Fruit fly (Drosophila melanogaster): ENCODE results near the gene CG6051.

CG6051 gene

dm6 chr3R:27181074-27181473, 30.2 kb upstream of the CG6051 start:
- no peak for TF ChIP-seq N (GFP tag; optimal IDR thresholded peaks at IDR 0.05)
- TF ChIP-seq usp (GFP tag; optimal IDR thresholded peaks at IDR 0.05), result no peak
- no peak for TF ChIP-seq GATAd (GFP tag; optimal IDR thresholded peaks at IDR 0.05)
- no peak for TF ChIP-seq HLH106 (tag; optimal IDR thresholded peaks at IDR 0.05)
- TF ChIP-seq CG32264 (GFP tag; optimal IDR thresholded peaks at IDR 0.05), result no peak
- no peak for TF ChIP-seq fru (GFP tag; optimal IDR thresholded peaks at IDR 0.05)
- no peak for TF ChIP-seq OdsH (GFP tag; optimal IDR thresholded peaks at IDR 0.05)
- TF ChIP-seq Hr78 (GFP tag; optimal IDR thresholded peaks at IDR 0.05), result no peak
- no peak for TF ChIP-seq dmrt93B (GFP tag; optimal IDR thresholded peaks at IDR 0.05)

dm6 chr3R:27178546-27179375, 27.9 kb upstream of the CG6051 start:
- no peak for TF ChIP-seq CrebA (GFP tag; optimal IDR thresholded peaks at IDR 0.05; ENCODE audit: borderline replicate concordance)
- no peak for TF ChIP-seq Rel (GFP tag; optimal IDR thresholded peaks at IDR 0.05)
- no peak for TF ChIP-seq Rel (tag; optimal IDR thresholded peaks at IDR 0.05)
- no peak for TF ChIP-seq Hr83 (GFP tag; optimal IDR thresholded peaks at IDR 0.05; ENCODE audit: poor library complexity, severe bottlenecking)
- TF ChIP-seq foxo (GFP tag; optimal IDR thresholded peaks at IDR 0.05), result no peak
- TF ChIP-seq tai (GFP tag; optimal IDR thresholded peaks at IDR 0.05), result no peak
- no peak for TF ChIP-seq GATAd (GFP tag; optimal IDR thresholded peaks at IDR 0.05)
- no peak for TF ChIP-seq Vsx2 (GFP tag; optimal IDR thresholded peaks at IDR 0.05; ENCODE audit: partially characterized antibody)
- no peak for TF ChIP-seq Abd-B (GFP tag; optimal IDR thresholded peaks at IDR 0.05)

dm6 chr3R:27177567-27177966, 26.7 kb upstream of the CG6051 start:
- TF ChIP-seq Hnf4 (GFP tag; optimal IDR thresholded peaks at IDR 0.05) (peak; percentile 29), psq (GFP tag; optimal IDR thresholded peaks at IDR 0.05) (peak; percentile 35), rgr (GFP tag; optimal IDR thresholded peaks at IDR 0.05) (peak; percentile 47), pan (optimal IDR thresholded peaks at IDR 0.05) (no peak), dsf (GFP tag; optimal IDR thresholded peaks at IDR 0.05; ENCODE audit: borderline replicate concordance) (no peak), sv (GFP tag; optimal IDR thresholded peaks at IDR 0.05) (no peak), foxo (GFP tag; optimal IDR thresholded peaks at IDR 0.05) (peak in 1 of 2 experiments; percentile 60), Myc (optimal IDR thresholded peaks at IDR 0.05) (no peak), fru (GFP tag; optimal IDR thresholded peaks at IDR 0.05) (peak; percentile 29), ey (GFP tag; optimal IDR thresholded peaks at IDR 0.05) (peak; percentile 1), OdsH (GFP tag; optimal IDR thresholded peaks at IDR 0.05) (peak; percentile 41), sage (GFP tag; optimal IDR thresholded peaks at IDR 0.05) (no peak), N (GFP tag; optimal IDR thresholded peaks at IDR 0.05) (no peak), Sp1 (GFP tag; optimal IDR thresholded peaks at IDR 0.05) (peak; percentile 61), HLH106 (tag; optimal IDR thresholded peaks at IDR 0.05) (peak; percentile 59), h (GFP tag; optimal IDR thresholded peaks at IDR 0.05) (peak; percentile 36), dl (GFP tag; optimal IDR thresholded peaks at IDR 0.05; ENCODE audit: insufficient read depth in 1 of 2, partially characterized antibody in 2 of 2) (no peak), brk (GFP tag; optimal IDR thresholded peaks at IDR 0.05) (peak; percentile 2)

dm6 chr3R:27175710-27176109, 24.8 kb upstream of the CG6051 start:
- TF ChIP-seq HLH106 (tag; optimal IDR thresholded peaks at IDR 0.05) (peak; percentile 8), dmrt93B (GFP tag; optimal IDR thresholded peaks at IDR 0.05) (peak; percentile 17), foxo (GFP tag; optimal IDR thresholded peaks at IDR 0.05) (peak in 1 of 2 experiments; percentile 15), psq (GFP tag; optimal IDR thresholded peaks at IDR 0.05) (no peak), Dif (GFP tag; optimal IDR thresholded peaks at IDR 0.05; ENCODE audit: partially characterized antibody) (no peak)

- peak; percentile 69 for TF ChIP-seq rgr (GFP tag; optimal IDR thresholded peaks at IDR 0.05)
- no peak for TF ChIP-seq Abd-B (GFP tag; optimal IDR thresholded peaks at IDR 0.05)
- TF ChIP-seq psq (GFP tag; optimal IDR thresholded peaks at IDR 0.05), result peak; percentile 59
- TF ChIP-seq dmrt93B (GFP tag; optimal IDR thresholded peaks at IDR 0.05), result peak; percentile 64
- TF ChIP-seq CrebA (GFP tag; optimal IDR thresholded peaks at IDR 0.05; ENCODE audit: borderline replicate concordance), result peak; percentile 45
- TF ChIP-seq woc (GFP tag; optimal IDR thresholded peaks at IDR 0.05), result peak; percentile 72
- peak; percentile 79 for TF ChIP-seq fru (GFP tag; optimal IDR thresholded peaks at IDR 0.05)
- peak; percentile 75 for TF ChIP-seq OdsH (GFP tag; optimal IDR thresholded peaks at IDR 0.05)
- TF ChIP-seq h (GFP tag; optimal IDR thresholded peaks at IDR 0.05), result peak; percentile 66
- TF ChIP-seq Sp1 (GFP tag; optimal IDR thresholded peaks at IDR 0.05), result peak; percentile 72
- no peak for TF ChIP-seq Mio (GFP tag; optimal IDR thresholded peaks at IDR 0.05)
- TF ChIP-seq CG32264 (GFP tag; optimal IDR thresholded peaks at IDR 0.05), result peak; percentile 57
- peak; percentile 72 for TF ChIP-seq HLH106 (tag; optimal IDR thresholded peaks at IDR 0.05)
- peak; percentile 38 for TF ChIP-seq CG9705 (GFP tag; optimal IDR thresholded peaks at IDR 0.05)
- TF ChIP-seq tai (GFP tag; optimal IDR thresholded peaks at IDR 0.05), result no peak
- peak; percentile 68 for TF ChIP-seq sage (GFP tag; optimal IDR thresholded peaks at IDR 0.05)
- TF ChIP-seq ey (GFP tag; optimal IDR thresholded peaks at IDR 0.05), result peak; percentile 75
- no peak for TF ChIP-seq lola (GFP tag; optimal IDR thresholded peaks at IDR 0.05)
- TF ChIP-seq brk (GFP tag; optimal IDR thresholded peaks at IDR 0.05), result peak; percentile 46
- TF ChIP-seq foxo (GFP tag; optimal IDR thresholded peaks at IDR 0.05), result peak in 1 of 2 experiments; percentile 80
- TF ChIP-seq Hnf4 (GFP tag; optimal IDR thresholded peaks at IDR 0.05), result peak; percentile 50
- peak; percentile 56 for TF ChIP-seq Jra (GFP tag; optimal IDR thresholded peaks at IDR 0.05)
- peak; percentile 75 for TF ChIP-seq br (GFP tag; optimal IDR thresholded peaks at IDR 0.05)
- no peak for TF ChIP-seq Vsx2 (GFP tag; optimal IDR thresholded peaks at IDR 0.05; ENCODE audit: partially characterized antibody)
Observed at dm6 chr3R:27171153-27171552, 20.3 kb upstream of the CG6051 start.

Data from whole organism, wandering third instar larva.